Worm (Caenorhabditis elegans): ENCODE results near the gene M01F1.4.

The M01F1.4 gene

ce11 chrIII:3520417-3520816 lies 10.6 kb upstream of the M01F1.4 start (continued):
- no peak for TF ChIP-seq daf-16 (GFP tag; optimal IDR thresholded peaks at IDR 0.05)
- peak; percentile 67 for TF ChIP-seq daf-16 (tag; optimal IDR thresholded peaks at IDR 0.05)
- TF ChIP-seq egl-43 (GFP tag; IDR thresholded peaks at IDR 0.05), result no peak
- TF ChIP-seq zfp-3 (GFP tag; conservative IDR thresholded peaks at IDR 0.05), result no peak
- TF ChIP-seq skn-1 (tag; optimal IDR thresholded peaks at IDR 0.05), result no peak
- peak; percentile 55 for TF ChIP-seq pqm-1 (tag; optimal IDR thresholded peaks at IDR 0.05)
- TF ChIP-seq ztf-11 (tag; optimal IDR thresholded peaks at IDR 0.05), result no peak
- TF ChIP-seq snpc-4 (tag; optimal IDR thresholded peaks at IDR 0.05), result no peak
- peak; percentile 74 for TF ChIP-seq hlh-11 (tag; optimal IDR thresholded peaks at IDR 0.05)
- TF ChIP-seq F26F4.8 (GFP tag; conservative IDR thresholded peaks at IDR 0.05), result no peak
- TF ChIP-seq hmg-1.1 (GFP tag; IDR thresholded peaks at IDR 0.05), result no peak
- no peak for TF ChIP-seq spr-3 (GFP tag; optimal IDR thresholded peaks at IDR 0.05)
- TF ChIP-seq nhr-41 (GFP tag; IDR thresholded peaks at IDR 0.05), result no peak
- TF ChIP-seq dpl-1 (GFP tag; optimal IDR thresholded peaks at IDR 0.05), result no peak
- TF ChIP-seq T26A8.4 (GFP tag; IDR thresholded peaks at IDR 0.05), result no peak
- TF ChIP-seq nhr-25 (tag; optimal IDR thresholded peaks at IDR 0.05; ENCODE audit: borderline replicate concordance, insufficient read depth), result no peak
- TF ChIP-seq nhr-48 (tag; optimal IDR thresholded peaks at IDR 0.05), result peak; percentile 77
- TF ChIP-seq mxl-2 (GFP tag; conservative IDR thresholded peaks at IDR 0.05), result 0 out of 2 replicates have a peak, but pooled peaks have one; percentile 21
- TF ChIP-seq lin-13 (GFP tag; optimal IDR thresholded peaks at IDR 0.05), result no peak
- TF ChIP-seq spr-1 (tag; optimal IDR thresholded peaks at IDR 0.05), result no peak
- no peak for TF ChIP-seq madf-5 (GFP tag; IDR thresholded peaks at IDR 0.05)
- peak; percentile 92 for TF ChIP-seq dmd-6 (GFP tag; IDR thresholded peaks at IDR 0.05)
- peak; percentile 85 for TF ChIP-seq dve-1 (tag; optimal IDR thresholded peaks at IDR 0.05; ENCODE audit: insufficient read depth)
- TF ChIP-seq vab-7 (GFP tag; IDR thresholded peaks at IDR 0.05), result no peak
- TF ChIP-seq ceh-28 (tag; optimal IDR thresholded peaks at IDR 0.05), result no peak
- no peak for TF ChIP-seq F37D6.2 (tag; optimal IDR thresholded peaks at IDR 0.05)
- TF ChIP-seq fos-1 (tag; optimal IDR thresholded peaks at IDR 0.05), result no peak
- no peak for TF ChIP-seq nhr-11 (tag; optimal IDR thresholded peaks at IDR 0.05)
- no peak for TF ChIP-seq unc-62 (GFP tag; optimal IDR thresholded peaks at IDR 0.05 in 1 of 2)
- no peak for TF ChIP-seq unc-62 (tag; optimal IDR thresholded peaks at IDR 0.05)
- TF ChIP-seq rbr-2 (tag; optimal IDR thresholded peaks at IDR 0.05), result no peak
- TF ChIP-seq ZK337.2 (GFP tag; IDR thresholded peaks at IDR 0.05), result no peak
- no peak for TF ChIP-seq set-16 (GFP tag; IDR thresholded peaks at IDR 0.05)
- TF ChIP-seq nhr-28 (tag; optimal IDR thresholded peaks at IDR 0.05), result peak; percentile 65
- TF ChIP-seq zag-1 (tag; optimal IDR thresholded peaks at IDR 0.05), result no peak
- TF ChIP-seq unc-39 (tag; optimal IDR thresholded peaks at IDR 0.05), result no peak
- no peak for TF ChIP-seq zip-11 (GFP tag; IDR thresholded peaks at IDR 0.05)
- TF ChIP-seq F10B5.3 (tag; optimal IDR thresholded peaks at IDR 0.05), result no peak
- no peak for TF ChIP-seq ceh-62 (tag; optimal IDR thresholded peaks at IDR 0.05)
- no peak for TF ChIP-seq cey-2 (tag; optimal IDR thresholded peaks at IDR 0.05; ENCODE audit: borderline replicate concordance, insufficient read depth)
- TF ChIP-seq Y5F2A.4 (GFP tag; optimal IDR thresholded peaks at IDR 0.05), result no peak
- TF ChIP-seq aha-1 (tag), result peak; percentile 71
- TF ChIP-seq ceh-82 (tag; optimal IDR thresholded peaks at IDR 0.05), result no peak
- no peak for TF ChIP-seq Y48G9A.11 (GFP tag; IDR thresholded peaks at IDR 0.05)
- TF ChIP-seq tra-1 (GFP tag; IDR thresholded peaks at IDR 0.05), result no peak
- no peak for TF ChIP-seq sdz-12 (GFP tag; optimal IDR thresholded peaks at IDR 0.05)
- peak; percentile 20 for TF ChIP-seq nhr-102 (tag; optimal IDR thresholded peaks at IDR 0.05)
- no peak for TF ChIP-seq ama-1 (optimal IDR thresholded peaks at IDR 0.05)
- TF ChIP-seq daf-19 (GFP tag; conservative IDR thresholded peaks at IDR 0.05), result no peak
- no peak for TF ChIP-seq zip-2 (tag; optimal IDR thresholded peaks at IDR 0.05)
- no peak for TF ChIP-seq duxl-1 (tag; optimal IDR thresholded peaks at IDR 0.05; ENCODE audit: poor library complexity)
- no peak for TF ChIP-seq lin-39 (tag; optimal IDR thresholded peaks at IDR 0.05)
- TF ChIP-seq attf-4 (tag; optimal IDR thresholded peaks at IDR 0.05), result no peak
